Worm (Caenorhabditis elegans): ENCODE results near the gene T09F5.1.

- TF ChIP-seq elt-1 (tag; optimal IDR thresholded peaks at IDR 0.05; ENCODE audit: borderline replicate concordance, insufficient read depth), result no peak
- no peak for TF ChIP-seq hlh-1 (tag; optimal IDR thresholded peaks at IDR 0.05)
- TF ChIP-seq sem-2 (GFP tag; optimal IDR thresholded peaks at IDR 0.05), result no peak
These were observed 21.5 kb upstream of the T09F5.1 start, which contains the start of gene srj-27 for ce11 chrV:15127413-15127812.
